Worm (Caenorhabditis elegans): ENCODE data around the gene C23G10.10.

ce11 chrIII:6207881-6208280, 5.9 kb downstream of the C23G10.10 start, which contains the start of gene C23G10.2:
- TF ChIP-seq him-1 (tag; optimal IDR thresholded peaks at IDR 0.05) (no peak), dao-5 (tag; optimal IDR thresholded peaks at IDR 0.05) (no peak)

Data from whole organism, L4/young adult.